Fruit fly (Drosophila melanogaster) whole organism, embryonic: ENCODE measurements around the gene GXIVsPLA2.
A peak's percentile ranks its signal among the peaks of the same experiment; 100 is the strongest.

ENCODE experiments used
- ATbp ChIP-seq: fragments of 200-800 bp; sonication (Bioruptor generic); optimal IDR thresholded peaks from 2 replicates; lab custom pipeline; 2017; ENCODE audit warnings: missing biosample characterization, mild to moderate bottlenecking, missing genetic modification characterization, missing genetic modification reagents
- B-H1 ChIP-seq: fragments of 200-800 bp; sonication (Bioruptor generic); IDR thresholded peaks from 3 replicates; pipeline ENCODE4 v1.3.6; 2022; ENCODE audit warnings: missing biosample characterization, missing genetic modification characterization
- Bdp1 ChIP-seq: fragments of 200-800 bp; sonication (Bioruptor generic); optimal IDR thresholded peaks from 3 replicates; lab custom pipeline; 2016; ENCODE audit warnings: missing biosample characterization, missing genetic modification characterization
- Blimp-1 ChIP-seq: fragments of 200-800 bp; sonication (Bioruptor generic); optimal IDR thresholded peaks from 3 replicates; lab custom pipeline; 2018; ENCODE audit warnings: missing biosample characterization, missing genetic modification characterization, mild to moderate bottlenecking, moderate library complexity, missing genetic modification reagents
- CG10274 ChIP-seq: fragments of 200-800 bp; sonication (Bioruptor generic); optimal IDR thresholded peaks from 3 replicates; lab custom pipeline; 2017; ENCODE audit warnings: missing biosample characterization, mild to moderate bottlenecking, missing genetic modification characterization
- CG10366 ChIP-seq: fragments of 200-800 bp; sonication (Bioruptor generic); IDR thresholded peaks from 2 replicates; pipeline ENCODE4 v1.3.6; 2022; ENCODE audit warnings: missing biosample characterization, missing genetic modification characterization
- CG12219 ChIP-seq: fragments of 200-800 bp; sonication (Bioruptor generic); optimal IDR thresholded peaks from 3 replicates; lab custom pipeline; 2018; ENCODE audit warnings: missing biosample characterization, mild to moderate bottlenecking, missing genetic modification characterization
- CG12236 ChIP-seq: fragments of 200-800 bp; sonication (Bioruptor generic); optimal IDR thresholded peaks from 2 replicates; lab custom pipeline; 2016; ENCODE audit warnings: missing biosample characterization, missing genetic modification characterization
- CG12744 ChIP-seq: fragments of 200-800 bp; sonication (Bioruptor generic); optimal IDR thresholded peaks from 2 replicates; lab custom pipeline; 2016; ENCODE audit warnings: missing biosample characterization, missing genetic modification characterization
- CG13296 ChIP-seq: fragments of 200-800 bp; sonication (Bioruptor generic); optimal IDR thresholded peaks from 3 replicates; lab custom pipeline; 2018; ENCODE audit warnings: missing biosample characterization, mild to moderate bottlenecking, missing genetic modification characterization
- CG14050 ChIP-seq: fragments of 200-800 bp; sonication (Bioruptor generic); IDR thresholded peaks from 3 replicates; pipeline ENCODE4 v1.3.6; 2022; ENCODE audit warnings: missing biosample characterization, missing genetic modification characterization
- CG14965 ChIP-seq: fragments of 200-800 bp; sonication (Bioruptor generic); optimal IDR thresholded peaks from 2 replicates; lab custom pipeline; 2016; ENCODE audit warnings: missing biosample characterization, missing genetic modification characterization, borderline replicate concordance
- CG15073 ChIP-seq: fragments of 200-800 bp; sonication (Bioruptor generic); optimal IDR thresholded peaks from 2 replicates; lab custom pipeline; 2016; ENCODE audit warnings: missing biosample characterization, missing genetic modification characterization
- CG1529 ChIP-seq: fragments of 200-800 bp; sonication (Bioruptor generic); optimal IDR thresholded peaks from 3 replicates; lab custom pipeline; 2018; ENCODE audit warnings: missing biosample characterization, missing genetic modification characterization
- CG1647 ChIP-seq: fragments of 200-800 bp; sonication (Bioruptor generic); optimal IDR thresholded peaks from 3 replicates; lab custom pipeline; 2016; ENCODE audit warnings: missing biosample characterization, missing genetic modification characterization
- CG17328 ChIP-seq: fragments of 200-800 bp; sonication (Bioruptor generic); IDR thresholded peaks from 2 replicates; pipeline ENCODE4 v1.3.6; 2022; ENCODE audit warnings: missing biosample characterization, missing genetic modification characterization
- CG18619 ChIP-seq: fragments of 200-800 bp; sonication (Bioruptor generic); optimal IDR thresholded peaks from 3 replicates; lab custom pipeline; 2017; ENCODE audit warnings: missing biosample characterization, mild to moderate bottlenecking, missing genetic modification characterization
- CG2199 ChIP-seq: fragments of 200-800 bp; sonication (Bioruptor generic); IDR thresholded peaks from 3 replicates; pipeline ENCODE4 v1.3.6; 2022; ENCODE audit warnings: missing biosample characterization, missing genetic modification characterization
- CG2678 ChIP-seq: fragments of 200-800 bp; sonication (Bioruptor generic); optimal IDR thresholded peaks from 3 replicates; lab custom pipeline; 2019; ENCODE audit warnings: missing biosample characterization, mild to moderate bottlenecking, missing genetic modification characterization, moderate library complexity
- CG2875 ChIP-seq: fragments of 200-800 bp; sonication (Bioruptor generic); optimal IDR thresholded peaks from 2 replicates; lab custom pipeline; 2017; ENCODE audit warnings: missing biosample characterization, mild to moderate bottlenecking, missing genetic modification characterization, missing genetic modification reagents
- CG31441 ChIP-seq: fragments of 200-800 bp; sonication (Bioruptor generic); IDR thresholded peaks from 2 replicates; pipeline ENCODE4 v1.3.6; 2022; ENCODE audit warnings: missing biosample characterization, missing genetic modification characterization
- CG34422 ChIP-seq: fragments of 200-800 bp; sonication (Bioruptor generic); IDR thresholded peaks from 3 replicates; pipeline ENCODE4 v1.3.6; 2022; ENCODE audit warnings: missing biosample characterization, missing genetic modification characterization
- CG4730 ChIP-seq: fragments of 200-800 bp; sonication (Bioruptor generic); IDR thresholded peaks from 2 replicates; pipeline ENCODE4 v1.3.6; 2022; ENCODE audit warnings: missing biosample characterization, missing genetic modification characterization
- CG7271 ChIP-seq: fragments of 200-800 bp; sonication (Bioruptor generic); optimal IDR thresholded peaks from 2 replicates; lab custom pipeline; 2018; ENCODE audit warnings: missing biosample characterization, mild to moderate bottlenecking, missing genetic modification characterization, moderate library complexity
- CG7987 ChIP-seq: fragments of 200-800 bp; sonication (Bioruptor generic); optimal IDR thresholded peaks from 2 replicates; lab custom pipeline; 2018; ENCODE audit warnings: missing biosample characterization, mild to moderate bottlenecking, missing genetic modification characterization, moderate library complexity
- CG8281 ChIP-seq: fragments of 200-800 bp; sonication (Bioruptor generic); optimal IDR thresholded peaks from 2 replicates; lab custom pipeline; 2018; ENCODE audit warnings: missing biosample characterization, mild to moderate bottlenecking, missing genetic modification characterization, moderate library complexity
- CG8290 ChIP-seq, 3 experiments: fragments of 200-800 bp; sonication (Bioruptor generic); optimal IDR thresholded peaks; 2 replicates each; lab custom pipeline; 2016 to 2019; ENCODE audit warnings: missing biosample characterization in 3 of 3, missing genetic modification characterization in 3 of 3, mild to moderate bottlenecking in 2 of 3, moderate library complexity in 1 of 3
- CG9215 ChIP-seq: fragments of 200-800 bp; sonication (Bioruptor generic); IDR thresholded peaks from 2 replicates; pipeline ENCODE4 v1.3.6; 2022; ENCODE audit warnings: missing biosample characterization, missing genetic modification characterization
- CG9932 ChIP-seq: fragments of 200-800 bp; sonication (Bioruptor generic); IDR thresholded peaks from 2 replicates; pipeline ENCODE4 v1.3.6; 2022; ENCODE audit warnings: missing biosample characterization, missing genetic modification characterization
- Dp ChIP-seq: fragments of 200-800 bp; sonication (Bioruptor generic); optimal IDR thresholded peaks from 2 replicates; lab custom pipeline; 2018; ENCODE audit warnings: missing biosample characterization, mild to moderate bottlenecking, missing genetic modification characterization, moderate library complexity
- E2f1 ChIP-seq: fragments of 200-800 bp; sonication (Bioruptor generic); IDR thresholded peaks from 2 replicates; pipeline ENCODE4 v1.3.6; 2022; ENCODE audit warnings: missing biosample characterization, missing genetic modification characterization
- Elba2 ChIP-seq: fragments of 200-800 bp; sonication (Bioruptor generic); optimal IDR thresholded peaks from 3 replicates; lab custom pipeline; 2016; ENCODE audit warnings: missing biosample characterization, missing genetic modification characterization
- Hr51 ChIP-seq, 2 experiments: fragments of 200-800 bp; sonication (Bioruptor generic); optimal IDR thresholded peaks; 2 replicates in 1 of 2; 3 replicates in 1 of 2; lab custom pipeline; 2016 to 2018; ENCODE audit warnings: missing biosample characterization in 2 of 2, missing genetic modification characterization in 2 of 2, mild to moderate bottlenecking in 1 of 2, moderate library complexity in 1 of 2
- Kr ChIP-seq: fragments of 200-800 bp; sonication (Bioruptor generic); optimal IDR thresholded peaks from 2 replicates; lab custom pipeline; 2017; ENCODE audit warnings: missing biosample characterization, mild to moderate bottlenecking, missing genetic modification characterization
- Mrtf ChIP-seq: fragments of 200-800 bp; sonication (Bioruptor generic); IDR thresholded peaks from 3 replicates; pipeline ENCODE4 v1.3.6; 2022; ENCODE audit warnings: missing biosample characterization, missing genetic modification characterization
- Neu2 ChIP-seq: fragments of 200-800 bp; sonication (Bioruptor generic); optimal IDR thresholded peaks from 3 replicates; lab custom pipeline; 2016; ENCODE audit warnings: missing biosample characterization, missing genetic modification characterization, borderline replicate concordance
- Ravus ChIP-seq: fragments of 200-800 bp; sonication (Bioruptor generic); IDR thresholded peaks from 2 replicates; pipeline ENCODE4 v1.3.6; 2022; ENCODE audit warnings: missing biosample characterization, missing genetic modification characterization
- Sry-δ ChIP-seq: fragments of 200-800 bp; sonication (Bioruptor generic); optimal IDR thresholded peaks from 2 replicates; lab custom pipeline; 2016; ENCODE audit warnings: missing biosample characterization, missing genetic modification characterization
- ab ChIP-seq: fragments of 200-800 bp; sonication (Bioruptor generic); optimal IDR thresholded peaks from 2 replicates; lab custom pipeline; 2016; ENCODE audit warnings: missing biosample characterization, missing genetic modification characterization
- fd3F ChIP-seq: fragments of 200-800 bp; sonication (Bioruptor generic); optimal IDR thresholded peaks from 2 replicates; lab custom pipeline; 2018; ENCODE audit warnings: missing biosample characterization, mild to moderate bottlenecking, missing genetic modification characterization, moderate library complexity
- ftz-f1 ChIP-seq: fragments of 200-800 bp; sonication (Bioruptor generic); optimal IDR thresholded peaks from 2 replicates; lab custom pipeline; 2016; ENCODE audit warnings: missing biosample characterization, missing genetic modification characterization
- gro ChIP-seq: fragments of 200-800 bp; sonication (Bioruptor generic); optimal IDR thresholded peaks from 2 replicates; lab custom pipeline; 2016; ENCODE audit warnings: missing biosample characterization, missing genetic modification characterization
- hb ChIP-seq: fragments of 200-800 bp; sonication (Bioruptor generic); IDR thresholded peaks from 3 replicates; pipeline ENCODE4 v1.3.6; 2022; ENCODE audit warnings: missing biosample characterization, missing genetic modification characterization; ENCODE audit not compliant: partially characterized antibody
- jing ChIP-seq: fragments of 200-800 bp; sonication (Bioruptor generic); optimal IDR thresholded peaks from 2 replicates; lab custom pipeline; 2018; ENCODE audit warnings: missing biosample characterization, mild to moderate bottlenecking, missing genetic modification characterization
- knrl ChIP-seq: fragments of 200-800 bp; sonication (Bioruptor generic); IDR thresholded peaks from 3 replicates; pipeline ENCODE4 v1.3.6; 2022; ENCODE audit warnings: missing biosample characterization, missing genetic modification characterization; ENCODE audit not compliant: partially characterized antibody
- pan ChIP-seq, 4 experiments: fragments of >200 bp in 3 of 4; fragments of 200-800 bp in 1 of 4; sonication (Bioruptor generic) in 1 of 4; optimal IDR thresholded peaks in 3 of 4; IDR thresholded peaks in 1 of 4; 2 replicates each; pipeline versions ENCODE4 v1.3.6 to Lab custom; 2017 to 2022; ENCODE audit warnings: missing biosample characterization in 2 of 4, missing genetic modification characterization in 2 of 4, mixed read lengths in 1 of 4
- ranshi ChIP-seq: fragments of 200-800 bp; sonication (Bioruptor generic); IDR thresholded peaks from 2 replicates; pipeline ENCODE4 v1.3.6; 2022; ENCODE audit warnings: missing biosample characterization, missing genetic modification characterization
- unc-4 ChIP-seq: fragments of 200-800 bp; sonication (Bioruptor generic); IDR thresholded peaks from 2 replicates; pipeline ENCODE4 v1.3.6; 2022; ENCODE audit warnings: missing biosample characterization, missing genetic modification characterization; ENCODE audit not compliant: partially characterized antibody
- z ChIP-seq: fragments of 200-800 bp; sonication (Bioruptor generic); IDR thresholded peaks from 3 replicates; pipeline ENCODE4 v1.3.6; 2022; ENCODE audit warnings: missing biosample characterization, missing genetic modification characterization

The GXIVsPLA2 gene

DNA sequence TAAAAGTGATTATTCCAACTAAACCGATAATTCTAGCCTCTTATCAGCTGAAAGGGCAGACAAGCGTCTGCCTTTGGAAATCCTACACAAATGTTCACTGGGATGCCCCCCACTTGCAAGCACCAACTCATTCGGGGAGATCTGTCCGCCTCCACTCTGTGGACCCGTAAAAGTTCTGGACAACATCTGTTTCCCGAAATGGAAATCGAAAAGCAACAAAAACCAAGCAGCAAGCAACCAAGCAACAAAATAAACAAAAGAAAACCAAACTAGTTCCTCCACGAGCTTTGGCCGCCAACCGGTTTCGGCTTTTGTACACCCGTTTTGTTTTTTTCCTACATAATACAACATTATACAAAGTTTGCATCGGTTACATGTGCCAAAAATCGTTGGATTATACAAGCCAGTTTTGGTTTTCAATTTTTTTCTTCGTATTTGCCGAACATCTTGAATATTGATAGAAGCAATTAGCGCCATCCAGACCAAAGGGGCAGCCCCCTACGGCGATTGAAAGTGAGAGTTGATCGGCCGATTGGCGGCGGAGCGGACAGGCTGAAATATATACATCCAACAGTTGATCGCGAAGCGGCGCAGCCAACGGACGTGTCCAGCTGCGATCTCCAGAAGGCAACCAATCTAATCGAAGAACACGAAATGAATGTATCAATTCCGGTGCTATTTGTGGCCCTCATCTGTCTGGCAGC is 3.9 kb downstream of the GXIVsPLA2 start, which contains the start of gene CG17032 (continued):
- TF ChIP-seq CG13296 (GFP tag; lab: Kevin White, UChicago) (no peak), Mrtf (GFP tag; lab: Robert Waterston, UW) (no peak), CG12236 (no peak), Kr (GFP tag; lab: Kevin White, UChicago) (no peak), CG14965 (GFP tag; lab: Kevin White, UChicago) (no peak), CG2875 (GFP tag; lab: Kevin White, UChicago) (no peak), Hr51 (GFP tag; optimal IDR thresholded peaks at IDR 0.05; lab: Kevin White, UChicago) (no peak), ranshi (no peak), unc-4 (GFP tag; lab: Robert Waterston, UW) (no peak), pan (optimal IDR thresholded peaks at IDR 0.05; lab: Kevin White, UChicago) (no peak), pan (GFP tag; optimal IDR thresholded peaks at IDR 0.05 in 1 of 2, IDR thresholded peaks at IDR 0.05 in 1 of 2) (no peak), CG15073 (GFP tag; lab: Kevin White, UChicago) (no peak), CG1647 (GFP tag; lab: Kevin White, UChicago) (no peak), knrl (GFP tag; lab: Robert Waterston, UW) (no peak), B-H1 (GFP tag; lab: Robert Waterston, UW) (no peak), CG17328 (GFP tag; lab: Robert Waterston, UW) (no peak), Neu2 (no peak), CG9932 (peak; percentile 40; the same call in 1 of the 2 replicates), CG1529 (GFP tag; lab: Kevin White, UChicago) (no peak), CG12744 (GFP tag; lab: Kevin White, UChicago) (no peak), CG2678 (tag; lab: Kevin White, UChicago) (no peak), CG10366 (GFP tag; lab: Robert Waterston, UW) (no peak), Blimp-1 (GFP tag; lab: Kevin White, UChicago) (peak; percentile 100), CG7271 (tag; lab: Kevin White, UChicago) (no peak), CG2199 (no peak), CG8290 (GFP tag; optimal IDR thresholded peaks at IDR 0.05; lab: Kevin White, UChicago) (no peak), CG8290 (tag; optimal IDR thresholded peaks at IDR 0.05; lab: Kevin White, UChicago) (no peak), gro (GFP tag; lab: Kevin White, UChicago) (peak; percentile 55), CG31441 (GFP tag; lab: Robert Waterston, UW) (no peak), CG14050 (no peak), CG4730 (GFP tag; lab: Robert Waterston, UW) (no peak), CG34422 (GFP tag; lab: Robert Waterston, UW) (no peak), CG10274 (GFP tag; lab: Kevin White, UChicago) (no peak), CG18619 (GFP tag; lab: Kevin White, UChicago) (no peak), Dp (GFP tag; lab: Kevin White, UChicago) (no peak), hb (GFP tag; lab: Robert Waterston, UW) (no peak), jing (GFP tag; lab: Kevin White, UChicago) (no peak), CG9215 (GFP tag; lab: Robert Waterston, UW) (no peak), ab (GFP tag; lab: Kevin White, UChicago) (no peak), CG8281 (no peak), ATbp (GFP tag; lab: Kevin White, UChicago) (no peak), CG7987 (GFP tag; lab: Kevin White, UChicago) (peak; percentile 30), E2f1 (peak; percentile 26; the same call in 1 of the 2 replicates), z (no peak), ftz-f1 (GFP tag; lab: Kevin White, UChicago) (peak; percentile 2), fd3F (GFP tag; lab: Kevin White, UChicago) (no peak), Sry-δ (GFP tag; lab: Kevin White, UChicago) (no peak), Bdp1 (GFP tag; lab: Kevin White, UChicago) (no peak), CG12219 (GFP tag; lab: Kevin White, UChicago) (no peak), Elba2 (GFP tag; lab: Kevin White, UChicago) (no peak), Ravus (no peak)
